Fruit fly (Drosophila melanogaster): ENCODE results near the gene CG31131.
A peak's percentile ranks its signal among the peaks of the same experiment; 100 is the strongest.

The CG31131 gene

dm6 chr3R:27926738-27927215 lies 36.2 kb downstream of the CG31131 start:
- TF ChIP-seq salr (GFP tag; optimal IDR thresholded peaks at IDR 0.05) (no peak), CG8632 (GFP tag; optimal IDR thresholded peaks at IDR 0.05) (no peak), CG15336 (GFP tag; IDR thresholded peaks at IDR 0.05) (no peak), Eip93F (GFP tag; optimal IDR thresholded peaks at IDR 0.05) (peak; percentile 77), CG3919 (GFP tag; optimal IDR thresholded peaks at IDR 0.05) (no peak), svp (GFP tag) (peak; percentile 57), Sox14 (GFP tag; optimal IDR thresholded peaks at IDR 0.05) (peak; percentile 20), CG3032 (tag; optimal IDR thresholded peaks at IDR 0.05) (no peak), vri (GFP tag; optimal IDR thresholded peaks at IDR 0.05) (peak; percentile 93), dac (GFP tag; optimal IDR thresholded peaks at IDR 0.05) (no peak), CG32006 (GFP tag; optimal IDR thresholded peaks at IDR 0.05) (no peak), CG7368 (GFP tag; optimal IDR thresholded peaks at IDR 0.05) (no peak), Smox (GFP tag; optimal IDR thresholded peaks at IDR 0.05) (no peak), CG8319 (GFP tag; optimal IDR thresholded peaks at IDR 0.05) (no peak), Ets96B (tag; optimal IDR thresholded peaks at IDR 0.05) (no peak), CG34406 (GFP tag; optimal IDR thresholded peaks at IDR 0.05) (no peak), ss (GFP tag; optimal IDR thresholded peaks at IDR 0.05) (no peak), CG9139 (GFP tag; optimal IDR thresholded peaks at IDR 0.05) (no peak), CG10669 (GFP tag; optimal IDR thresholded peaks at IDR 0.05) (no peak), CG1621 (tag; optimal IDR thresholded peaks at IDR 0.05) (no peak), fkh (GFP tag; optimal IDR thresholded peaks at IDR 0.05) (no peak), eg (GFP tag; IDR thresholded peaks at IDR 0.05) (0 out of 3 replicates have a peak, but pooled peaks have one; percentile 29), cyc (GFP tag; optimal IDR thresholded peaks at IDR 0.05) (no peak), CG31627 (GFP tag; optimal IDR thresholded peaks at IDR 0.05) (no peak)

dm6 chr3R:27925971-27926533 lies 37.0 kb downstream of the CG31131 start:
- peak; percentile 78 for TF ChIP-seq Eip78C (GFP tag)
- peak; percentile 32 for TF ChIP-seq Sox15 (GFP tag; optimal IDR thresholded peaks at IDR 0.05)
- TF ChIP-seq Eip75B (GFP tag; optimal IDR thresholded peaks at IDR 0.05), result no peak
- TF ChIP-seq CG8632 (GFP tag; optimal IDR thresholded peaks at IDR 0.05), result no peak
- TF ChIP-seq CG15336 (GFP tag; IDR thresholded peaks at IDR 0.05), result no peak
- no peak for TF ChIP-seq CG4318 (GFP tag; optimal IDR thresholded peaks at IDR 0.05)
- TF ChIP-seq CG6792 (GFP tag; optimal IDR thresholded peaks at IDR 0.05), result peak; percentile 34
- no peak for TF ChIP-seq CG6808 (GFP tag; optimal IDR thresholded peaks at IDR 0.05)
- peak; percentile 19; the same call in 1 of the 2 replicates for TF ChIP-seq Gug (GFP tag; IDR thresholded peaks at IDR 0.05)
- TF ChIP-seq Hr38 (GFP tag; optimal IDR thresholded peaks at IDR 0.05), result no peak
- no peak for TF ChIP-seq net (GFP tag; optimal IDR thresholded peaks at IDR 0.05)
- TF ChIP-seq pdm3 (GFP tag; optimal IDR thresholded peaks at IDR 0.05), result no peak
- TF ChIP-seq lz (GFP tag; optimal IDR thresholded peaks at IDR 0.05), result peak; percentile 1
- TF ChIP-seq CG6276 (GFP tag; optimal IDR thresholded peaks at IDR 0.05), result peak; percentile 7
- no peak for TF ChIP-seq CG8319 (GFP tag; optimal IDR thresholded peaks at IDR 0.05)
- TF ChIP-seq CG9139 (GFP tag; optimal IDR thresholded peaks at IDR 0.05), result no peak
- no peak for TF ChIP-seq CG1621 (tag; optimal IDR thresholded peaks at IDR 0.05)
- peak; percentile 7; the same call in 1 of the 3 replicates for TF ChIP-seq CG6163 (GFP tag; IDR thresholded peaks at IDR 0.05)
- no peak for TF ChIP-seq Blimp-1 (GFP tag; optimal IDR thresholded peaks at IDR 0.05)
- TF ChIP-seq CG7368 (GFP tag; optimal IDR thresholded peaks at IDR 0.05), result no peak
- TF ChIP-seq CG11902 (GFP tag; optimal IDR thresholded peaks at IDR 0.05), result peak; percentile 4
- TF ChIP-seq CG31627 (GFP tag; optimal IDR thresholded peaks at IDR 0.05), result peak; percentile 35
- no peak for TF ChIP-seq CG6854 (GFP tag; optimal IDR thresholded peaks at IDR 0.05)
- no peak for TF ChIP-seq Sox14 (GFP tag; optimal IDR thresholded peaks at IDR 0.05)
- peak; percentile 62 for TF ChIP-seq CG32006 (GFP tag; optimal IDR thresholded peaks at IDR 0.05)
- peak; percentile 61 for TF ChIP-seq svp (GFP tag)
- no peak for TF ChIP-seq Sox102F (GFP tag; optimal IDR thresholded peaks at IDR 0.05)
- TF ChIP-seq salr (GFP tag; optimal IDR thresholded peaks at IDR 0.05), result peak in 1 of 2 experiments; percentile 52
- peak; percentile 26 for TF ChIP-seq CG3032 (tag; optimal IDR thresholded peaks at IDR 0.05)
- TF ChIP-seq cyc (GFP tag; optimal IDR thresholded peaks at IDR 0.05), result peak; percentile 27
- 0 out of 3 replicates have a peak, but pooled peaks have one; percentile 31 for TF ChIP-seq CG8119 (GFP tag; IDR thresholded peaks at IDR 0.05)
- TF ChIP-seq Met (GFP tag; optimal IDR thresholded peaks at IDR 0.05), result no peak
- TF ChIP-seq Hr4 (GFP tag; optimal IDR thresholded peaks at IDR 0.05), result peak; percentile 44
- peak; percentile 14 for TF ChIP-seq CG3919 (GFP tag; optimal IDR thresholded peaks at IDR 0.05)
- no peak for TF ChIP-seq Smox (GFP tag; optimal IDR thresholded peaks at IDR 0.05)
- peak; percentile 10 for TF ChIP-seq fd59A (GFP tag; optimal IDR thresholded peaks at IDR 0.05)
- no peak for TF ChIP-seq acj6 (GFP tag; optimal IDR thresholded peaks at IDR 0.05)
- peak; percentile 40 for TF ChIP-seq CG10631 (GFP tag; optimal IDR thresholded peaks at IDR 0.05)
- TF ChIP-seq achi (GFP tag; optimal IDR thresholded peaks at IDR 0.05), result no peak

Data from whole organism, prepupa.